Worm (Caenorhabditis elegans): ENCODE data around the gene Y37H2C.4.

Y37H2C.4 gene

ce11 chrV:18270403-18270802, at the start of gene Y37H2C.4:
Gene Y37H2C.4 (plus strand): TSS chrV:18270703.
- TF ChIP-seq F52B5.7 (tag; optimal IDR thresholded peaks at IDR 0.05) = no peak
- no peak for TF ChIP-seq bed-2 (GFP tag; IDR thresholded peaks at IDR 0.05)
- no peak for TF ChIP-seq T07F8.4 (tag; optimal IDR thresholded peaks at IDR 0.05)
- TF ChIP-seq ceh-58 (GFP tag; IDR thresholded peaks at IDR 0.05) = no peak
- TF ChIP-seq akir-1 (GFP tag; optimal IDR thresholded peaks at IDR 0.05) = no peak
- TF ChIP-seq nhr-27 (tag; optimal IDR thresholded peaks at IDR 0.05) = no peak
- no peak for TF ChIP-seq Y53F4B.3 (GFP tag; IDR thresholded peaks at IDR 0.05)
- no peak for TF ChIP-seq hrde-1 (tag; optimal IDR thresholded peaks at IDR 0.05; ENCODE audit: borderline replicate concordance)
- TF ChIP-seq F33H1.4 (GFP tag; IDR thresholded peaks at IDR 0.05) = no peak
- no peak for TF ChIP-seq snpc-1.1 (tag; optimal IDR thresholded peaks at IDR 0.05; ENCODE audit: insufficient read depth)
- TF ChIP-seq repo-1 (tag; optimal IDR thresholded peaks at IDR 0.05) = no peak
- TF ChIP-seq F37B4.10 (GFP tag; IDR thresholded peaks at IDR 0.05) = no peak
- TF ChIP-seq nhr-90 (tag; optimal IDR thresholded peaks at IDR 0.05) = no peak
- TF ChIP-seq fkh-3 (tag; optimal IDR thresholded peaks at IDR 0.05) = no peak
- no peak for TF ChIP-seq Y79H2A.3 (GFP tag; conservative IDR thresholded peaks at IDR 0.05)

DNA sequence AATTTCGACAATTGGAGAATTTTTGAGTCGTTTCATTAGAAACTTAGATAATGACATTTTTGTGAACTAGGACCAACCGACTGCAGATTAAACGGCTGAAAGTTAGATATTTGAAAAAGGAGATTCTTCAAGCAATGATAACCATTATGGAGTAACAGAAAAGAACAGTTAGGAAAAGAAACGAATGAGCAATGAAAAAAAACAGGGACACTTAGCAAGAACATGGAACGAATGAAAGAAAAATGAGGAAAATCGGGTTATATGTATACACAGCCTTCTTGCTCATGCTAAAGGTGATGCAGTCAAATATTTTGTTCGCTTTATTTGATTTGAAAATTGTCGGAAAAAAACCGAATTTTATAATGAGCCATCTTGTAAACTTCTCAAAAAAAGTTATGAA, 46.1 kb upstream of the Y37H2C.4 start, which contains the start of gene F16H6.10:
TSS of gene F16H6.10 (minus strand) at position 101 of the 400 bp plus-strand sequence.
- TF ChIP-seq nhr-120 (GFP tag; IDR thresholded peaks at IDR 0.05) (no peak), lin-54 (GFP tag; optimal IDR thresholded peaks at IDR 0.05) (no peak), ccch-3 (GFP tag; optimal IDR thresholded peaks at IDR 0.05) (no peak), F39B2.1 (GFP tag; IDR thresholded peaks at IDR 0.05) (no peak), mcd-1 (GFP tag; IDR thresholded peaks at IDR 0.05) (no peak), cebp-1 (GFP tag; IDR thresholded peaks at IDR 0.05) (no peak), cebp-1 (tag; optimal IDR thresholded peaks at IDR 0.05) (no peak), dpl-1 (GFP tag; optimal IDR thresholded peaks at IDR 0.05) (no peak), mel-28 (tag; optimal IDR thresholded peaks at IDR 0.05; ENCODE audit: borderline replicate concordance) (no peak), nfya-1 (tag; optimal IDR thresholded peaks at IDR 0.05; ENCODE audit: borderline replicate concordance, insufficient read depth) (no peak), T26A5.8 (tag; optimal IDR thresholded peaks at IDR 0.05) (no peak), snpc-4 (GFP tag; optimal IDR thresholded peaks at IDR 0.05) (no peak), snpc-4 (tag; optimal IDR thresholded peaks at IDR 0.05) (no peak), F10E7.11 (tag; optimal IDR thresholded peaks at IDR 0.05) (no peak)

DNA sequence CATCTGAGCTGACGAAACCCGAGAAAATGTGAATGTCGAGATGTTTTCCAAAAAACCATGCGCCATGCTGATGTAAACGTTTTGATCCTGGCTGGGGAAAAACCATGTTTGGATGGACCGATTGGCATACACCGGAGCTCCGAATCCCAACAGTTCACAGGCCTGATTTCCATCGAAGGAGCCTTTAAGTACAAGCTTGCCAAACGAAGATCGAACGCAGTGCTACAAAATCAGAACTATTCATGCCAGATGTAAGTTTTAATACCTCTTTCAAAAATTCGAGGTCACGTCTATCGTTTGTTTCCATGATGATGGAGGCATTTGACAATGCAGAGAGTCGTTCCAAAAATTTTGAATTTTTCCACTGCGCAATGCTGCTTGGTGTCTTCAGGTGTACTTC, 34.7 kb upstream of the Y37H2C.4 start:
- TF ChIP-seq C06A6.2 (GFP tag; conservative IDR thresholded peaks at IDR 0.05) (no peak), ztf-25 (GFP tag; IDR thresholded peaks at IDR 0.05) (no peak), hlh-12 (tag; optimal IDR thresholded peaks at IDR 0.05) (no peak), zfh-2 (GFP tag; conservative IDR thresholded peaks at IDR 0.05) (no peak), egl-18 (GFP tag; IDR thresholded peaks at IDR 0.05) (no peak)

ce11 chrV:18236714-18237288, 33.7 kb upstream of the Y37H2C.4 start, which contains the start of gene R10E8.3:
Gene R10E8.3 (minus strand): TSS chrV:18236764.
- TF ChIP-seq lin-26 (GFP tag; IDR thresholded peaks at IDR 0.05) = no peak
- no peak for TF ChIP-seq mel-28 (tag; optimal IDR thresholded peaks at IDR 0.05; ENCODE audit: borderline replicate concordance)
- TF ChIP-seq let-607 (tag; optimal IDR thresholded peaks at IDR 0.05) = no peak
- no peak for TF ChIP-seq K12H6.12 (tag; optimal IDR thresholded peaks at IDR 0.05)
- TF ChIP-seq madf-6 (GFP tag; IDR thresholded peaks at IDR 0.05) = no peak
- TF ChIP-seq hsf-1 (GFP tag; IDR thresholded peaks at IDR 0.05) = no peak
- no peak for TF ChIP-seq F39B2.1 (GFP tag; IDR thresholded peaks at IDR 0.05)

All from whole organism, young adult.